Fruit fly (Drosophila melanogaster) whole organism, wandering third instar larva: ENCODE results near the gene CG5399.

Experiments used
- Hnf4 ChIP-seq: fragments of 200-800 bp; sonication (Bioruptor generic); optimal IDR thresholded peaks from 2 replicates; lab custom pipeline; 2016; ENCODE audit warnings: missing biosample characterization, mild to moderate bottlenecking, missing genetic modification characterization
- Hr78 ChIP-seq: fragments of >200 bp; optimal IDR thresholded peaks from 2 replicates; lab custom pipeline; 2017; ENCODE audit warnings: missing biosample characterization, missing genetic modification characterization
- dl ChIP-seq, 2 experiments: fragments of 175-275, 200-275 bp in 1 of 2; fragments of 200-275 bp in 1 of 2; sonication (Bioruptor generic); optimal IDR thresholded peaks; lab custom pipeline; 2018; ENCODE audit warnings: mild to moderate bottlenecking in 2 of 2, missing biosample characterization in 2 of 2, missing genetic modification characterization in 2 of 2, moderate library complexity in 2 of 2; ENCODE audit not compliant: partially characterized antibody in 2 of 2, insufficient read depth in 1 of 2
- h ChIP-seq: fragments of 200-800 bp; sonication (Bioruptor generic); optimal IDR thresholded peaks from 3 replicates; lab custom pipeline; 2016; ENCODE audit warnings: missing biosample characterization, mild to moderate bottlenecking, missing genetic modification characterization
- usp ChIP-seq: fragments of >200 bp; optimal IDR thresholded peaks from 2 replicates; lab custom pipeline; 2017; ENCODE audit warnings: missing biosample characterization, missing genetic modification characterization

DNA sequence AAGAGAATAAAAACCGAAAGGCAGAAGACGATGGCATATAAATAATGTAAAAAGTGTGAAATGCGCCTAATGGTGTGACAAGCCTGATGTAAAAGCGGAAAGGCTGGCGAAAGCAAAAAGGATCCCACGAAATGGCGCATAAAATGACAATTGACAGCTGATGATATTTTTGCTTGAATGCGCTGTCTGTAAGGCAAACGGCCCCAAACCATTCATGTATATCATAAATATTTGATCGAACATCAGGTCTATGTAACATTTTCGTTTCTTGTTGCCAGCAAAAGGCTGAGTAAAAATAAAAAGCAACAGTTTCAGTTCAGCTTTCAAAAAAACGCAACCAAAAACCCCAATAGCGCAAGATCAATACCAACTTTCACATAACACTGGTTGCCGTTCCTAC lies 49.3 kb downstream of the CG5399 start, which contains the start of gene CG4520:
- TF ChIP-seq usp, result no peak
- TF ChIP-seq Hnf4 (GFP tag; lab: Kevin White, UChicago), result no peak
- no peak for TF ChIP-seq h
- no peak for TF ChIP-seq Hr78 (GFP tag; lab: Kevin White, UChicago)
- no peak for TF ChIP-seq dl (GFP tag; optimal IDR thresholded peaks at IDR 0.05; lab: Kevin White, UChicago; ENCODE audit: insufficient read depth in 1 of 2, partially characterized antibody in 2 of 2)
